Fruit fly (Drosophila melanogaster) whole organism: ENCODE data around the gene Adss.

Experiments
- pan ChIP-seq: fragments of >200 bp; optimal IDR thresholded peaks from 2 replicates; lab custom pipeline; 2017
- psq ChIP-seq: fragments of >200 bp; optimal IDR thresholded peaks from 2 replicates; lab custom pipeline; 2017
- usp ChIP-seq: fragments of >200 bp; optimal IDR thresholded peaks from 2 replicates; lab custom pipeline; 2017; ENCODE audit warnings: missing biosample characterization, missing genetic modification characterization, mixed read lengths

dm6 chr3R:20845493-20845892, 15.1 kb upstream of the Adss start:
- TF ChIP-seq psq (lab: Kevin White, UChicago) (no peak), usp (GFP tag; lab: Kevin White, UChicago) (no peak), pan (lab: Kevin White, UChicago) (no peak)
